Worm (Caenorhabditis elegans): ENCODE measurements around the gene rtfo-1.

rtfo-1 gene

DNA sequence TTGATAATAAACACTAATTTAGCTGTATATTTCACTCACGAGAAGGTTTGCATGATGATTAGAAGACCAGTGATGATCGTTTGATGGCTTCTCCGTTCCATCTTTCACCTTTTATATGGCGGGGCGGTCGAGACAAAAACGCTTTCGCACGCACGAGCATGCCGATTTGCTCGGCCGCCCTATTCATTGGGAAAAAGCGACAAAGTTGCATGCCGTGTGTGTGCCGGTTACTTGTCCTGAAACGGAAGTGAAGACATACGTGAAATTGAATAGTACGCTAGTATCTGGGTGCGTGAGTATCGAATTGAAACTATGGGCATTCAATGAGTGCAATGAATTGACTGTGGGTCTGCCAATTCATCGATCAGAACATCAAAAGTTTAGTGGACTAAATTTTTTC, 40.4 kb upstream of the rtfo-1 start, which contains the start of gene idpc-5:
TSS of gene idpc-5 (minus strand) at position 101 of the 400 bp plus-strand sequence.
- no peak for TF ChIP-seq pes-1 (GFP tag; IDR thresholded peaks at IDR 0.05)
- TF ChIP-seq scrt-1 (GFP tag; IDR thresholded peaks at IDR 0.05), result no peak
- no peak for TF ChIP-seq ceh-36 (tag; optimal IDR thresholded peaks at IDR 0.05)
- no peak for TF ChIP-seq sea-1 (GFP tag; conservative IDR thresholded peaks at IDR 0.05)
- TF ChIP-seq B0310.2 (tag; optimal IDR thresholded peaks at IDR 0.05), result no peak
- TF ChIP-seq F13C5.2 (tag; optimal IDR thresholded peaks at IDR 0.05), result no peak
- TF ChIP-seq flt-1 (GFP tag; IDR thresholded peaks at IDR 0.05), result no peak
- no peak for TF ChIP-seq tra-4 (tag; optimal IDR thresholded peaks at IDR 0.05)
- no peak for TF ChIP-seq ets-7 (tag; optimal IDR thresholded peaks at IDR 0.05)
- no peak for TF ChIP-seq hnd-1 (tag; optimal IDR thresholded peaks at IDR 0.05)
- no peak for TF ChIP-seq tbx-11 (GFP tag; IDR thresholded peaks at IDR 0.05)
- TF ChIP-seq ama-1 (optimal IDR thresholded peaks at IDR 0.05), result no peak

DNA sequence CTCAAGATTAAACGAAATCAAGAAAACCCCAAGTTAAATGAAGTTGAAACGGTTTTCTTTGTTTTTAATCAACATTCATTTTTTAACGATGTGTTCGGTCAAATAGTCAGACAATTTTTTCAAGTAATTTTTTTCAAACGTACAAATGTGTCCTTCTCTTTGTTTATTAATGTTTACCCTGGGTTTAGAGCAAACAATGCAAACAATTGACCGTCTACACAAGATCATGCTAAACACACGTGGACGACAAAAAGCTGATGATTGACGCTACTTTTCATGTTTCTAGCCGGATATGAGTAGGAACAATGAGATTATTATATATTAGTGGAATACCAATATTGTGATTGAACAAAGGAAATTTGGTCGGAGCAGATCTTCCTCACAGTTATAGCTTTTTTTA, 39.0 kb upstream of the rtfo-1 start:
- TF ChIP-seq hnd-1 (tag; optimal IDR thresholded peaks at IDR 0.05), result no peak
- TF ChIP-seq tbx-37 (GFP tag; conservative IDR thresholded peaks at IDR 0.05), result no peak
- no peak for TF ChIP-seq hmbx-1 (tag; optimal IDR thresholded peaks at IDR 0.05)
- TF ChIP-seq sea-1 (GFP tag; conservative IDR thresholded peaks at IDR 0.05), result no peak
- TF ChIP-seq F13C5.2 (tag; optimal IDR thresholded peaks at IDR 0.05), result no peak
- no peak for TF ChIP-seq scrt-1 (GFP tag; IDR thresholded peaks at IDR 0.05)
- no peak for TF ChIP-seq flt-1 (GFP tag; IDR thresholded peaks at IDR 0.05)

DNA sequence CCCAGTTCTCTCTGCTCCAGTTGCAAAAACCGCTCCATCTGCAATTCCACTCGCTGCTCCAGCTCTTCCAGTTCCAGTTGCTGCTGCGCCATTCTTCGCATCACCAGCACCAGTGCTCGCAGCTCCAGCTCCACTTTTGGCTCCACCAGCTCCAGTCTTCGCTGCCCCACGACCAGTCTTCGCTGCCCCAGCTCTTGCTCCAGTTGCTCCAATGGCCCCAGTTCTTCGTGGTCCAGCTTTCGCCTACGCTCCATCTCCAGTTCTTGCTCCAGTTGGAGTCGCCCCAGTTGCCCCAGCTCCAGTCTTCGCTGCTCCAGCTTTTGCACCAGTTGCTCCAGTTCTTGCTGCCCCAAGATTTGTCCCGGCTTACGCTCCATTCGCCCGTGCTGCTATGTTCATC, 38.0 kb upstream of the rtfo-1 start:
- TF ChIP-seq ceh-36 (tag; optimal IDR thresholded peaks at IDR 0.05) (no peak), F13C5.2 (tag; optimal IDR thresholded peaks at IDR 0.05) (no peak), hmbx-1 (tag; optimal IDR thresholded peaks at IDR 0.05) (no peak), aly-1 (tag; optimal IDR thresholded peaks at IDR 0.05) (no peak), tra-4 (tag; optimal IDR thresholded peaks at IDR 0.05) (no peak), hmg-4 (GFP tag; optimal IDR thresholded peaks at IDR 0.05) (no peak)

DNA sequence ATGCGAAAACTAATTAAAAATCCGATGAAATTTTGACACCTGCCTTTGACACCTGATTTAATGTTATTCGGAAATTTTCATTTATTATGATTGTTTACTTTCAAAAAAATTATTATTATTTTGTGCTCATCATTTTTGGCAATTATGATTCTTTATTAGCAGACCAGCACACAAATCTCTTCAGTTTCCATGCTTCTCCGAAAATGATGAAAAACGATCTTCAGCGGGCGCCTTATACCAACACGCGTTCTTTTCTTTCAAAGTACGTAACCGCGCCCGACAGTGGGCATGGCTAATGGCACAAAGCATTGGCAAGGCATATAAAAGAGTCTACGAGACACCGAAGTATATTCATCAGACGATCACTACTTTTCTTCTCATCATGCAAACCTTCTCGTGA, 37.4 kb upstream of the rtfo-1 start, which contains the start of gene idpc-6:
TSS of gene idpc-6 (plus strand) at position 301 of the 400 bp plus-strand sequence.
- no peak for TF ChIP-seq ceh-36 (tag; optimal IDR thresholded peaks at IDR 0.05)
- no peak for TF ChIP-seq scrt-1 (GFP tag; IDR thresholded peaks at IDR 0.05)
- TF ChIP-seq hmg-4 (GFP tag; optimal IDR thresholded peaks at IDR 0.05), result no peak
- no peak for TF ChIP-seq B0310.2 (tag; optimal IDR thresholded peaks at IDR 0.05)

DNA sequence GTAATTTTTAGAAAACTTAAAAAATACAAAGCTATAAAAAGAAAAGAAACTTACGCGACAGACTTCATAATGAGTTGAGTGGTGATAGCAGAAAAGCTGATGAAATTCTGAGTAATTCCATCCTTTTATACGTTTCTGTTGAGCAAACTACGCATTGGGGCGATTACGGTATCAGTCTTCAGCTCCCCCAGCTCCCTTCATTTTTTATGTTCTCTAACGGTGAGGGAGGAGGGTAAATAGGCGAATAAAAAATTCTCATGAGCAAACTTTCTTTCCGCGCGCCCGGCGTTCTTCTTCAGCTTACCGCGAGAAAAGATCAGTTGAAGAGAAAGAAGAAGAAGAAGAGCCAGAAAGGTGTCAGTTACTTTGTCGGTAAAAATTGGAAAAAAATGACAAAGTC, 36.5 kb upstream of the rtfo-1 start, which contains the start of gene idpc-7:
TSS of gene idpc-7 (minus strand) at position 101 of the 400 bp plus-strand sequence.
- TF ChIP-seq ama-1 (optimal IDR thresholded peaks at IDR 0.05), result no peak
- no peak for TF ChIP-seq ceh-13 (GFP tag; optimal IDR thresholded peaks at IDR 0.05)
- no peak for TF ChIP-seq tra-4 (tag; optimal IDR thresholded peaks at IDR 0.05)
- TF ChIP-seq ceh-36 (tag; optimal IDR thresholded peaks at IDR 0.05), result no peak
- TF ChIP-seq F13C5.2 (tag; optimal IDR thresholded peaks at IDR 0.05), result no peak
- no peak for TF ChIP-seq B0310.2 (tag; optimal IDR thresholded peaks at IDR 0.05)

DNA sequence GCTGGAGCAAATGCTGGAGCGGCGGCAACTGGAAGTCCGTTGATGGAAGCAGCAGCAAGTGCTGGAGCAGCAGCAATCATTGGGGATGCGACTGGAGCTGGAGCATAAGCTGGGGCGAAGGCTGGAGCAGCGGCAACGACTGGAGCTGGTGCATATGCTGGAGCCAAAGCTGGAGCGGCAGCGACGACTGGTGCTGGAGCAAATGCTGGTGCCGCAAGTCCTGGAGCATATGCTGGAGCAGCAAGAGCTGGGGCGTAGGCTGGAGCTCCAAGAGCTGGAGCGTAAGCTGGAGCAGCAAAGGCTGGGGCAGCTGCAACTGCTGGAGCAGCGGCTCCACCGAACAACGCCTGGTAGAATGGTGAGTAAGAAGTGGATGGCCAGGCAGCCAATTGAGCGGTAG, 36.0 kb upstream of the rtfo-1 start:
- TF ChIP-seq flt-1 (GFP tag; IDR thresholded peaks at IDR 0.05) (no peak), ama-1 (optimal IDR thresholded peaks at IDR 0.05) (no peak), ets-7 (tag; optimal IDR thresholded peaks at IDR 0.05) (no peak), tbx-37 (GFP tag; conservative IDR thresholded peaks at IDR 0.05) (no peak), aly-1 (tag; optimal IDR thresholded peaks at IDR 0.05) (no peak), pes-1 (GFP tag; IDR thresholded peaks at IDR 0.05) (no peak), tra-4 (tag; optimal IDR thresholded peaks at IDR 0.05) (no peak), ceh-36 (tag; optimal IDR thresholded peaks at IDR 0.05) (no peak), sea-1 (GFP tag; conservative IDR thresholded peaks at IDR 0.05) (no peak), F13C5.2 (tag; optimal IDR thresholded peaks at IDR 0.05) (no peak), scrt-1 (GFP tag; IDR thresholded peaks at IDR 0.05) (no peak), B0310.2 (tag; optimal IDR thresholded peaks at IDR 0.05) (no peak), hnd-1 (tag; optimal IDR thresholded peaks at IDR 0.05) (no peak), hmbx-1 (tag; optimal IDR thresholded peaks at IDR 0.05) (no peak), ceh-13 (GFP tag; optimal IDR thresholded peaks at IDR 0.05) (no peak), hmg-4 (GFP tag; optimal IDR thresholded peaks at IDR 0.05) (no peak), tbx-11 (GFP tag; IDR thresholded peaks at IDR 0.05) (no peak)

DNA sequence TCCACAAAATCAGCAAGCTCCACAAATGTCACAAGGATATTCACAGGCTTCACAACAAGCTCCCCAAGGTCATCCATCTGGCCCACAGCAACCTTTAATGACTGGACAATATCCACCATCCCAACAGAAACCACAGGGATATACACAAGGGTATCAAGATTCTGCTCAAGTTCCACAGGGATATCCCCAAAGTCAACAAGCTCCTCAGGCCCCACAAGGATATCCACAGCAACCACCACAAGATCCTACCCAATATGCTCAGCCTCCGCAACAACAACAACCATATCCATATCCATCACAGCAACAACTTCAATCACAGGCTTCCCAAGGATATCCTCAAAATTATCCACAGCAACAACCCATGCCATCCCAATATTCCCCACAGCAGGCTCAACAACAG, 34.2 kb upstream of the rtfo-1 start:
- TF ChIP-seq hmg-4 (GFP tag; optimal IDR thresholded peaks at IDR 0.05), result peak; percentile 17
- TF ChIP-seq hmbx-1 (tag; optimal IDR thresholded peaks at IDR 0.05), result no peak

DNA sequence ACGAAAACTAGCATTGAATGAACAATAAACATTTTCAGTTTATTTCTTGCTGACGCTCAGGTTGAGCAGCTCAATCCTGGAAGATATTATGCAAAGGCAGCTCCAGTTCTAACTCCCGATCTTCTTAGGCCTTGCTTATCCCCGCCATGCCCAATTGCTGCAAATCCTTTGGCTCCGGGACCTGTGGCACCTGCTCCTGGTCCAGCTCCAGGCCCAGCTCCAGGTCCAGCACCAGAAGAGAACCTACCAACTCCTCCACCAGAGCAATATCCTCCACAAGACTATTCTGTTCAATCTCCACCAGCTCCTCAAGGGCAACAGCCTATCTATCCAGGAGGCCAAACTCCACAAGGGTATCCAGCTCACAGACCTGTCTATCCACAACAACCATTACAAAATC, 33.7 kb upstream of the rtfo-1 start:
- no peak for TF ChIP-seq scrt-1 (GFP tag; IDR thresholded peaks at IDR 0.05)
- TF ChIP-seq flt-1 (GFP tag; IDR thresholded peaks at IDR 0.05), result no peak
- TF ChIP-seq ceh-13 (GFP tag; optimal IDR thresholded peaks at IDR 0.05), result no peak
- no peak for TF ChIP-seq hnd-1 (tag; optimal IDR thresholded peaks at IDR 0.05)
- no peak for TF ChIP-seq tbx-11 (GFP tag; IDR thresholded peaks at IDR 0.05)
- no peak for TF ChIP-seq B0310.2 (tag; optimal IDR thresholded peaks at IDR 0.05)
- no peak for TF ChIP-seq aly-1 (tag; optimal IDR thresholded peaks at IDR 0.05)
- no peak for TF ChIP-seq ets-7 (tag; optimal IDR thresholded peaks at IDR 0.05)

DNA sequence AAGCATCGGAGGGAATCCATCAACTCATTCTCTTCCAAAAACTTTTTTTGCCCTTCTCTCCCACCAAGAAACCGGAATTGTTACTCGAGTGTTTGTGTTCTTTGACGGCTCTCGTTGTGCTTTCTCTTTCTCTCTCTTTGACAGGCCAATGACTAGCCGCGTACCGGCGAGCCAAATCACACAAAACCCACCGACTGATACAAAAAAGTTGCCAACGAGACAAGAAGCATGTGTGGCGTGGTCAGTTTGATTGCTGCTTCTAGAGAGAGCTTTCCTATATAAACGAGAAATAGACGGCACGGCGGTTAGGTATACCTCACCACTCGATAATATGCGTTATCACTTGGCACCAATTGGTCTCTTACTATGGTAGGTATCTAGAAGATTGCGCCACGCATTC, 33.3 kb upstream of the rtfo-1 start, which contains the start of gene pqn-63:
TSS of gene pqn-63 (plus strand) at position 307 of the 400 bp plus-strand sequence.
- TF ChIP-seq scrt-1 (GFP tag; IDR thresholded peaks at IDR 0.05), result no peak
- no peak for TF ChIP-seq ceh-13 (GFP tag; optimal IDR thresholded peaks at IDR 0.05)
- no peak for TF ChIP-seq ets-7 (tag; optimal IDR thresholded peaks at IDR 0.05)
- no peak for TF ChIP-seq tbx-37 (GFP tag; conservative IDR thresholded peaks at IDR 0.05)
- TF ChIP-seq ceh-36 (tag; optimal IDR thresholded peaks at IDR 0.05), result no peak
- no peak for TF ChIP-seq F13C5.2 (tag; optimal IDR thresholded peaks at IDR 0.05)
- TF ChIP-seq hnd-1 (tag; optimal IDR thresholded peaks at IDR 0.05), result no peak
- TF ChIP-seq sea-1 (GFP tag; conservative IDR thresholded peaks at IDR 0.05), result no peak
- TF ChIP-seq hmg-4 (GFP tag; optimal IDR thresholded peaks at IDR 0.05), result no peak
- TF ChIP-seq tra-4 (tag; optimal IDR thresholded peaks at IDR 0.05), result no peak
- no peak for TF ChIP-seq ama-1 (optimal IDR thresholded peaks at IDR 0.05)
- TF ChIP-seq B0310.2 (tag; optimal IDR thresholded peaks at IDR 0.05), result no peak
- no peak for TF ChIP-seq flt-1 (GFP tag; IDR thresholded peaks at IDR 0.05)
- no peak for TF ChIP-seq hmbx-1 (tag; optimal IDR thresholded peaks at IDR 0.05)
- TF ChIP-seq pes-1 (GFP tag; IDR thresholded peaks at IDR 0.05), result no peak
- no peak for TF ChIP-seq aly-1 (tag; optimal IDR thresholded peaks at IDR 0.05)
- no peak for TF ChIP-seq tbx-11 (GFP tag; IDR thresholded peaks at IDR 0.05)
